Fruit fly (Drosophila melanogaster) whole organism, embryonic: Measurements from ENCODE around the gene sphinx1.

Experiments used
- Adf1 ChIP-seq: fragments of 200-800 bp; sonication (Bioruptor generic); IDR thresholded peaks from 2 replicates; pipeline ENCODE4 v1.3.6; 2022; ENCODE audit warnings: missing biosample characterization, missing genetic modification characterization
- CG10543 ChIP-seq: fragments of 200-800 bp; sonication (Bioruptor generic); optimal IDR thresholded peaks from 3 replicates; lab custom pipeline; 2017; ENCODE audit warnings: missing biosample characterization, mild to moderate bottlenecking, missing genetic modification characterization, moderate library complexity
- CG11504 ChIP-seq: fragments of 200-800 bp; sonication (Bioruptor generic); optimal IDR thresholded peaks from 3 replicates; lab custom pipeline; 2019; ENCODE audit warnings: missing biosample characterization, mild to moderate bottlenecking, missing genetic modification characterization, moderate library complexity
- CG11560 ChIP-seq: fragments of 200-800 bp; sonication (Bioruptor generic); IDR thresholded peaks from 3 replicates; pipeline ENCODE4 v1.3.6; 2022; ENCODE audit warnings: missing biosample characterization, missing genetic modification characterization
- CG11695 ChIP-seq: fragments of 200-800 bp; sonication (Bioruptor generic); IDR thresholded peaks from 3 replicates; pipeline ENCODE4 v1.3.6; 2022; ENCODE audit warnings: missing biosample characterization, missing genetic modification characterization
- CG13894 ChIP-seq: fragments of 200-800 bp; sonication (Bioruptor generic); optimal IDR thresholded peaks from 3 replicates; lab custom pipeline; 2018; ENCODE audit warnings: missing biosample characterization, mild to moderate bottlenecking, missing genetic modification characterization, moderate library complexity
- CG16813 ChIP-seq: fragments of 200-800 bp; sonication (Bioruptor generic); IDR thresholded peaks from 3 replicates; pipeline ENCODE4 v1.3.6; 2022; ENCODE audit warnings: missing biosample characterization, missing genetic modification characterization; ENCODE audit not compliant: partially characterized antibody
- CG17361 ChIP-seq: fragments of 200-800 bp; sonication (Bioruptor generic); IDR thresholded peaks from 3 replicates; pipeline ENCODE4 v1.3.6; 2022; ENCODE audit warnings: missing biosample characterization, missing genetic modification characterization
- CG18011 ChIP-seq: fragments of 200-800 bp; sonication (Bioruptor generic); optimal IDR thresholded peaks from 2 replicates; lab custom pipeline; 2017; ENCODE audit warnings: missing biosample characterization, missing genetic modification characterization, mild to moderate bottlenecking, moderate library complexity, missing genotype
- CG2120 ChIP-seq: fragments of 200-800 bp; sonication (Bioruptor generic); optimal IDR thresholded peaks from 3 replicates; lab custom pipeline; 2016; ENCODE audit warnings: missing biosample characterization, missing genetic modification characterization
- CG7987 ChIP-seq: fragments of 200-800 bp; sonication (Bioruptor generic); optimal IDR thresholded peaks from 2 replicates; lab custom pipeline; 2018; ENCODE audit warnings: missing biosample characterization, mild to moderate bottlenecking, missing genetic modification characterization, moderate library complexity
- D19A ChIP-seq: fragments of 200-800 bp; optimal IDR thresholded peaks from 3 replicates; lab custom pipeline; 2019; ENCODE audit warnings: missing biosample characterization, mild to moderate bottlenecking, missing genetic modification characterization, moderate library complexity
- Dll ChIP-seq: fragments of 200-800 bp; sonication (Bioruptor generic); IDR thresholded peaks from 4 replicates; pipeline ENCODE4 v1.3.6; 2022; ENCODE audit warnings: missing biosample characterization, missing genetic modification characterization; ENCODE audit not compliant: partially characterized antibody
- Ets97D ChIP-seq: fragments of 200-800 bp; sonication (Bioruptor generic); optimal IDR thresholded peaks from 3 replicates; lab custom pipeline; 2016; ENCODE audit warnings: missing biosample characterization, missing genetic modification characterization
- Fer1 ChIP-seq: fragments of 200-800 bp; sonication (Bioruptor generic); optimal IDR thresholded peaks from 2 replicates; lab custom pipeline; 2017; ENCODE audit warnings: missing biosample characterization, mild to moderate bottlenecking, missing genetic modification characterization
- Hey ChIP-seq: fragments of 200-800 bp; sonication (Bioruptor generic); optimal IDR thresholded peaks from 3 replicates; lab custom pipeline; 2018; ENCODE audit warnings: missing biosample characterization, mild to moderate bottlenecking, missing genetic modification characterization
- Hr78 ChIP-seq, 2 experiments: fragments of 200-800 bp in 1 of 2; fragments of >200 bp in 1 of 2; sonication (Bioruptor generic) in 1 of 2; optimal IDR thresholded peaks; 2 replicates each; lab custom pipeline; 2017 to 2019; ENCODE audit warnings: missing biosample characterization in 2 of 2, missing genetic modification characterization in 2 of 2, mild to moderate bottlenecking in 1 of 2, moderate library complexity in 1 of 2
- MBD-R2 ChIP-seq: fragments of 200-800 bp; sonication (Bioruptor generic); IDR thresholded peaks from 2 replicates; pipeline ENCODE4 v1.3.6; 2022; ENCODE audit warnings: missing biosample characterization, missing genetic modification characterization
- MESR4 ChIP-seq: fragments of 200-800 bp; sonication (Bioruptor generic); optimal IDR thresholded peaks from 2 replicates; lab custom pipeline; 2018; ENCODE audit warnings: missing biosample characterization, mild to moderate bottlenecking, missing genetic modification characterization, moderate library complexity
- Myb ChIP-seq: fragments of 200-800 bp; sonication (Bioruptor generic); optimal IDR thresholded peaks from 2 replicates; lab custom pipeline; 2016; ENCODE audit warnings: missing biosample characterization, missing genetic modification characterization
- NfI ChIP-seq: fragments of 200-800 bp; sonication (Bioruptor generic); optimal IDR thresholded peaks from 3 replicates; lab custom pipeline; 2018; ENCODE audit warnings: missing biosample characterization, mild to moderate bottlenecking, missing genetic modification characterization, moderate library complexity
- Pdp1 ChIP-seq, 2 experiments: fragments of 200-800 bp; sonication (Bioruptor generic); optimal IDR thresholded peaks; 3 replicates each; lab custom pipeline; 2016; ENCODE audit warnings: missing biosample characterization in 2 of 2, missing genetic modification characterization in 2 of 2, mild to moderate bottlenecking in 1 of 2, moderate library complexity in 1 of 2
- Scr ChIP-seq: fragments of 200-800 bp; sonication (Bioruptor generic); IDR thresholded peaks from 2 replicates; pipeline ENCODE4 v1.3.6; 2022; ENCODE audit warnings: missing biosample characterization, missing genetic modification characterization; ENCODE audit not compliant: partially characterized antibody
- Trl ChIP-seq, 3 experiments: fragments of >200 bp in 2 of 3; fragments of 200-800 bp in 1 of 3; sonication (Bioruptor generic) in 1 of 3; optimal IDR thresholded peaks; 2 replicates in 1 of 3; 3 replicates in 2 of 3; lab custom pipeline; 2016 to 2017; ENCODE audit warnings: missing biosample characterization in 1 of 3, missing genetic modification characterization in 1 of 3
- Vsx1 ChIP-seq: fragments of 200-800 bp; sonication (Bioruptor generic); optimal IDR thresholded peaks from 2 replicates; lab custom pipeline; 2017; ENCODE audit warnings: missing biosample characterization, mild to moderate bottlenecking, missing genetic modification characterization, missing genetic modification reagents
- Xrp1 ChIP-seq: fragments of 200-800 bp; sonication (Bioruptor generic); IDR thresholded peaks from 2 replicates; pipeline ENCODE4 v1.3.6; 2022; ENCODE audit warnings: missing biosample characterization, missing genetic modification characterization
- ara ChIP-seq: fragments of 200-800 bp; sonication (Bioruptor generic); IDR thresholded peaks from 2 replicates; pipeline ENCODE4 v1.3.6; 2022; ENCODE audit warnings: missing biosample characterization, missing genetic modification characterization
- cad ChIP-seq: fragments of >200 bp; optimal IDR thresholded peaks from 2 replicates; lab custom pipeline; 2017; ENCODE audit warnings: missing biosample characterization, missing genetic modification characterization
- cg ChIP-seq: fragments of 200-800 bp; sonication (Bioruptor generic); optimal IDR thresholded peaks from 3 replicates; lab custom pipeline; 2019; ENCODE audit warnings: missing biosample characterization, mild to moderate bottlenecking, missing genetic modification characterization, moderate library complexity
- chinmo ChIP-seq: fragments of 200-800 bp; sonication (Bioruptor generic); IDR thresholded peaks from 4 replicates; pipeline ENCODE4 v1.3.6; 2022; ENCODE audit warnings: missing biosample characterization, missing genetic modification characterization; ENCODE audit not compliant: partially characterized antibody
- chn ChIP-seq: fragments of 200-800 bp; sonication (Bioruptor generic); optimal IDR thresholded peaks from 2 replicates; lab custom pipeline; 2016; ENCODE audit warnings: missing biosample characterization, missing genetic modification characterization
- esg ChIP-seq: fragments of 200-800 bp; sonication (Bioruptor generic); conservative IDR thresholded peaks from 2 replicates; pipeline ENCODE4 v1.3.6; 2022; ENCODE audit warnings: missing biosample characterization, missing genetic modification characterization
- gsb ChIP-seq: fragments of 200-800 bp; sonication (Bioruptor generic); IDR thresholded peaks from 2 replicates; pipeline ENCODE4 v1.3.6; 2022; ENCODE audit warnings: missing biosample characterization, missing genetic modification characterization
- gsb-n ChIP-seq: fragments of 200-800 bp; sonication (Bioruptor generic); optimal IDR thresholded peaks from 3 replicates; lab custom pipeline; 2018; ENCODE audit warnings: missing biosample characterization, mild to moderate bottlenecking, missing genetic modification characterization
- oc ChIP-seq: fragments of 200-800 bp; sonication (Bioruptor generic); optimal IDR thresholded peaks from 2 replicates; lab custom pipeline; 2018; ENCODE audit warnings: missing biosample characterization, mild to moderate bottlenecking, missing genetic modification characterization, moderate library complexity
- otp ChIP-seq: fragments of 200-800 bp; sonication (Bioruptor generic); IDR thresholded peaks from 3 replicates; pipeline ENCODE4, ENCODE4 v1.3.6; 2022; ENCODE audit warnings: missing biosample characterization, missing genetic modification characterization
- pfk ChIP-seq: fragments of 200-800 bp; sonication (Bioruptor generic); optimal IDR thresholded peaks from 2 replicates; lab custom pipeline; 2018; ENCODE audit warnings: missing biosample characterization, mild to moderate bottlenecking, missing genetic modification characterization, moderate library complexity
- prd ChIP-seq, 3 experiments: fragments of >200 bp in 2 of 3; fragments of 200-800 bp in 1 of 3; sonication (Bioruptor generic) in 1 of 3; optimal IDR thresholded peaks in 2 of 3; IDR thresholded peaks in 1 of 3; 2 replicates in 2 of 3; 3 replicates in 1 of 3; pipeline versions ENCODE4 v1.3.6 to Lab custom; 2017 to 2022; ENCODE audit warnings: missing biosample characterization in 1 of 3, missing genetic modification characterization in 1 of 3
- pzg ChIP-seq: fragments of 200-800 bp; sonication (Bioruptor generic); optimal IDR thresholded peaks from 3 replicates; lab custom pipeline; 2018; ENCODE audit warnings: missing biosample characterization, mild to moderate bottlenecking, missing genetic modification characterization, moderate library complexity
- ranshi ChIP-seq: fragments of 200-800 bp; sonication (Bioruptor generic); IDR thresholded peaks from 2 replicates; pipeline ENCODE4 v1.3.6; 2022; ENCODE audit warnings: missing biosample characterization, missing genetic modification characterization
- sd ChIP-seq: fragments of 200-800 bp; sonication (Bioruptor generic); optimal IDR thresholded peaks from 3 replicates; lab custom pipeline; 2018; ENCODE audit warnings: missing biosample characterization, mild to moderate bottlenecking, missing genetic modification characterization, moderate library complexity
- shn ChIP-seq: fragments of 200-800 bp; sonication (Bioruptor generic); optimal IDR thresholded peaks from 3 replicates; lab custom pipeline; 2016; ENCODE audit warnings: missing biosample characterization, missing genetic modification characterization
- trem ChIP-seq: fragments of 200-800 bp; optimal IDR thresholded peaks from 3 replicates; lab custom pipeline; 2019; ENCODE audit warnings: missing biosample characterization, mild to moderate bottlenecking, missing genetic modification characterization, moderate library complexity
- vvl ChIP-seq: fragments of 200-800 bp; sonication (Bioruptor generic); IDR thresholded peaks from 2 replicates; pipeline ENCODE4 v1.3.6; 2022; ENCODE audit warnings: missing biosample characterization, missing genetic modification characterization
- z ChIP-seq: fragments of 200-800 bp; sonication (Bioruptor generic); IDR thresholded peaks from 3 replicates; pipeline ENCODE4 v1.3.6; 2022; ENCODE audit warnings: missing biosample characterization, missing genetic modification characterization

sphinx1 gene

DNA sequence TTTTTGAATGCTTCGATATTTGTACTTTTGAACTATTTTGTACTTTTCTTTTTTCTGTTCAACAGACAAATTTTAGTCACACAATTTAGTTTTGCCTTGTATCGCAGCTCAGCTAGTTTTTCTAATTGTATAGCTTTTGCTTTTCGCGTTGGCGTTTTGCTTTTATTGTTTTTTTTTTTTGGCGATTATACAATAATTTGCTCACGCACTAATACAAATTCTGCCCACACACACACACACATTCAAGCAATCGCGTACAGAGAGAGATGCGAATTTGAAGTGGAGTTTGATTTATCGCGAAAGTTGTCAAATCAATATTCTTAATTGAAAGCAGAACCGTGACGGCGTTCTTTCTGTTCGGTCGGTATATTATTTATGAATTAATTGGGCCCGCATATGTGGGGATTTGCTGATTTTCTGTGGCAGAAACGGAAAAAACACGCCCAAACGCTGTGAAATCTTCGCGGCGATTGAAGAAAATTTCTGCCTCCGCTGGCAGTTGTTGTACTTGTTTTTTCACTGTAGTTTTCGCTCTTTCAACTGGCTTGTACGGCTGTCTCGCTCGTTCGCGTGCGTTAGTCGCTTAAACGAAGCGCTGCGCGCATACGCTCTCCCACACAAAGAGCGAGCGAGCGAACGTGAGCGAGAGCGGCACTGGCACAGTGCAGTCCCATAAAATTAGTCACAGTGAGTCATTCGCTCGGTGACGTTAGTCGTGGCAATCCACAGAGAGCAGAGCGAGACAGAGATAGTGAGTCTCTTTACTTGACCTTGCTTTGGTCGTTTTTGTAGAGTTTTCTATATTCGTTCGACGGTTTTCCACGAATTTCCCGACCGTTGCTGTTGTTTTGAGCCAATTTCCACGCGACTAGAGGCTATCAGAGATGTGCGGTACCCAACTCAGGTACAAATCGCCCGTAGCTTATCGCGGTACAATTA, 4.2 kb downstream of the sphinx1 start, which contains the start of gene Rac2 (continued):
- TF ChIP-seq esg (GFP tag; lab: Robert Waterston, UW) (no peak), Myb (no peak), pfk (peak; percentile 3), z (GFP tag; lab: Robert Waterston, UW) (peak; percentile 85), cad (GFP tag; lab: Kevin White, UChicago) (peak; percentile 76), chinmo (GFP tag; lab: Robert Waterston, UW) (peak; percentile 86; the same call in 2 of the 4 replicates), gsb-n (tag; lab: Kevin White, UChicago) (peak; percentile 56), Hr78 (GFP tag; optimal IDR thresholded peaks at IDR 0.05; lab: Kevin White, UChicago) (peak in 1 of 2 experiments; percentile 85), Hey (tag; lab: Kevin White, UChicago) (no peak), trem (tag; lab: Kevin White, UChicago) (peak; percentile 24), vvl (GFP tag; lab: Robert Waterston, UW) (peak; percentile 54; the same call in 1 of the 2 replicates), Ets97D (GFP tag; lab: Kevin White, UChicago) (no peak), prd (optimal IDR thresholded peaks at IDR 0.05; lab: Kevin White, UChicago) (no peak), prd (GFP tag; IDR thresholded peaks at IDR 0.05; lab: Robert Waterston, UW) (peak; percentile 33; the same call in 2 of the 3 replicates), Pdp1 (GFP tag; optimal IDR thresholded peaks at IDR 0.05; lab: Kevin White, UChicago) (peak in 1 of 2 experiments; percentile 96), Trl (optimal IDR thresholded peaks at IDR 0.05; lab: Kevin White, UChicago) (peak; percentile 95), Trl (GFP tag; optimal IDR thresholded peaks at IDR 0.05; lab: Kevin White, UChicago) (peak; percentile 77), Dll (GFP tag; lab: Robert Waterston, UW) (peak; percentile 51; the same call in 2 of the 4 replicates), ranshi (GFP tag; lab: Robert Waterston, UW) (0 out of 2 replicates have a peak, but pooled peaks have one; percentile 4), otp (GFP tag; lab: Robert Waterston, UW) (peak; percentile 51; the same call in 1 of the 3 replicates), MESR4 (GFP tag; lab: Kevin White, UChicago) (peak; percentile 14), CG13894 (tag; lab: Kevin White, UChicago) (no peak), sd (peak; percentile 63), CG2120 (GFP tag; lab: Kevin White, UChicago) (peak; percentile 38), pzg (GFP tag; lab: Kevin White, UChicago) (no peak), Xrp1 (peak; percentile 40; the same call in 1 of the 2 replicates), CG11560 (tag; lab: Robert Waterston, UW) (no peak), CG11695 (GFP tag; lab: Robert Waterston, UW) (0 out of 3 replicates have a peak, but pooled peaks have one; percentile 27), Vsx1 (peak; percentile 58), chn (GFP tag; lab: Kevin White, UChicago) (peak; percentile 57), CG11504 (tag; lab: Kevin White, UChicago) (peak; percentile 37), CG7987 (GFP tag; lab: Kevin White, UChicago) (peak; percentile 75), CG16813 (GFP tag; lab: Robert Waterston, UW) (peak; percentile 40; the same call in 1 of the 3 replicates), shn (GFP tag; lab: Kevin White, UChicago) (peak; percentile 85), Adf1 (GFP tag; lab: Robert Waterston, UW) (peak; percentile 65), CG10543 (GFP tag; lab: Kevin White, UChicago) (peak; percentile 67), cg (GFP tag; lab: Kevin White, UChicago) (peak; percentile 77), gsb (0 out of 2 replicates have a peak, but pooled peaks have one; percentile 7), ara (0 out of 2 replicates have a peak, but pooled peaks have one; percentile 20), MBD-R2 (GFP tag; lab: Robert Waterston, UW) (0 out of 2 replicates have a peak, but pooled peaks have one; percentile 21), NfI (GFP tag; lab: Kevin White, UChicago) (peak; percentile 13), D19A (peak; percentile 89), Scr (GFP tag; lab: Robert Waterston, UW) (peak; percentile 51), CG17361 (GFP tag; lab: Robert Waterston, UW) (peak; percentile 44; the same call in 1 of the 3 replicates), Fer1 (GFP tag; lab: Kevin White, UChicago) (peak; percentile 15), CG18011 (no peak), oc (tag; lab: Kevin White, UChicago) (peak; percentile 38)
